Fruit fly (Drosophila melanogaster) Kc167 (cell line): ENCODE results near the gene CG43924.

Source experiments
- Myc ChIP-seq: fragments of >200 bp; optimal IDR thresholded peaks from 2 replicates; lab custom pipeline; 2017; ENCODE audit warnings: missing external identifiers
- Sin3A ChIP-seq: fragments of >200 bp; optimal IDR thresholded peaks from 2 replicates; lab custom pipeline; 2018; ENCODE audit warnings: missing external identifiers
- h ChIP-seq: fragments of >200 bp; optimal IDR thresholded peaks from 3 replicates; lab custom pipeline; 2018; ENCODE audit warnings: missing external identifiers
- ttk ChIP-seq: sonication (Bioruptor generic); optimal IDR thresholded peaks from 2 replicates; lab custom pipeline; 2017; ENCODE audit warnings: missing external identifiers

DNA sequence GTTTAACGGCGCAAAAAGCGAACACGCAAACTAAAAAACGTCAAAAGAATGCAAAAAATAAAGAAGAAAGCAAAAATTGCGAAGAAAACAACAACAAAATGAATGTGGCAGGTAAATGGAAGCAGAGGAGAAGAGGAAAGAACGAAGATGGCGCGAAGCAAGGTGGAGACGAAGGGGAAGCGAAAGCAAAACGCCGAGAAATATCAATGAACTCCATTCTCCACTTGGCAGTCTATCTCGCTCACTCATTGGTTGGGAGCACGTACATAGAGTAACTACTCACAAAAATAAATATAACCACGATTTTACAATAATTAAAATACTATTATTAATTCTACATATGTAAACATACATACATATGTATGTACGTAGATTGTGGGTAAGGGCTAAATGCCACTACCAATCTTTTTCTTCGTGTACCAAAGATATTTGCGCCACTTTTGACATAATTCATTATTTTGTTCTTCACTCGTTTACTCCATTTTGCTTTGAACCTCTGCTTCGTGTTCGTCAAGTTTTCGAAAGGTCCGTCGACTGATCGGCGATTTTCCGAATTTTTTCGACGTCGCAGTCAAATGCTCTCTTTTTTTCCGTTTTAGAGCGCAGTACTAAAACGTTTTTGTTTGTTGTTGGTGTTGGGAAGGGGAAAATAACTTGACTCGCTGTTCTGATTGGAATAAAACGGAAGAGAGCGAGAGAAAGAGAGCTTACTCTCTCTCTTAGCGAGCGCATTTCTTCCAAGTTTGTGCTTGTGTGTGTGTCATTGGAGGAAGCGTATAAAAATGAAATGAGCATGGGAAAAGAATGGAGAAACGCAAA, 34.3 kb upstream of the CG43924 start:
- TF ChIP-seq Sin3A (lab: Kevin White, UChicago) (no peak), h (lab: Kevin White, UChicago) (no peak), Myc (lab: Kevin White, UChicago) (no peak), ttk (lab: Kevin White, UChicago) (no peak)
